Worm (Caenorhabditis elegans) whole organism, L4 larva: ENCODE results near the gene nhr-280.
A peak's percentile ranks its signal among the peaks of the same experiment; 100 is the strongest.

Experiments used
- dmd-6 ChIP-seq: fragments of 200-800 bp; sonication (Bioruptor generic); IDR thresholded peaks from 2 replicates; pipeline ENCODE4 v1.3.6; 2022; ENCODE audit warnings: missing genetic modification reagents, missing genetic modification characterization, missing compliant biosample characterization
- lir-3 ChIP-seq: sonication (generic microtip); optimal IDR thresholded peaks from 2 replicates; lab custom pipeline; 2016; ENCODE audit warnings: mild to moderate bottlenecking, missing genetic modification characterization, missing compliant biosample characterization
- nhr-111 ChIP-seq: fragments of 200-800 bp; sonication (Bioruptor generic); optimal IDR thresholded peaks from 2 replicates; lab custom pipeline; 2018; ENCODE audit warnings: mild to moderate bottlenecking, missing genetic modification characterization, missing compliant biosample characterization
- snpc-1.2 ChIP-seq: fragments of 200-800 bp; sonication (Bioruptor generic); IDR thresholded peaks from 2 replicates; pipeline ENCODE4 v1.3.6; 2022; ENCODE audit warnings: missing genetic modification reagents, missing genetic modification characterization, missing compliant biosample characterization
- unc-62 ChIP-seq, 3 experiments: fragments of 150-350 bp in 1 of 3; sonication (generic microtip); optimal IDR thresholded peaks in 2 of 3; peaks in 1 of 3; 1 replicate in 1 of 3; 2 replicates in 2 of 3; lab custom pipeline; 2014 to 2017; ENCODE audit warnings: missing biosample characterization in 3 of 3, missing genetic modification characterization in 3 of 3, missing genetic modification reagents in 3 of 3, missing genotype in 1 of 3

The nhr-280 gene

ce11 chrIII:84372-84771, 46.2 kb downstream of the nhr-280 start:
- TF ChIP-seq lir-3: no peak
- TF ChIP-seq snpc-1.2 (GFP tag; lab: Robert Waterston, UW): no peak
- TF ChIP-seq nhr-111 (GFP tag; lab: Kevin White, UChicago): no peak
- TF ChIP-seq dmd-6 (GFP tag; lab: Robert Waterston, UW): no peak
- TF ChIP-seq unc-62 (GFP tag; optimal IDR thresholded peaks at IDR 0.05 in 1 of 2; lab: Kevin White, UChicago): peak in 1 of 2 experiments; percentile 27
- no peak for TF ChIP-seq unc-62 (tag; optimal IDR thresholded peaks at IDR 0.05; lab: Kevin White, UChicago)
